Worm (Caenorhabditis elegans) whole organism, L3 larva: ENCODE measurements around the gene vit-1.

Experiments used
- R02D3.7 ChIP-seq: fragments of 150-350 bp; optimal IDR thresholded peaks from 2 replicates; lab custom pipeline; 2014; ENCODE audit warnings: missing biosample characterization, missing genetic modification characterization
- ZK546.5 ChIP-seq: sonication (generic microtip); optimal IDR thresholded peaks from 2 replicates; lab custom pipeline; 2017; ENCODE audit warnings: missing biosample characterization, missing genetic modification characterization
- aly-2 ChIP-seq: fragments of 150-350 bp; optimal IDR thresholded peaks from 2 replicates; lab custom pipeline; 2014; ENCODE audit warnings: missing biosample characterization, missing genetic modification characterization
- ama-1 ChIP-seq: fragments of 150-350 bp; optimal IDR thresholded peaks from 2 replicates; lab custom pipeline; 2018
- ceh-16 ChIP-seq: sonication (generic microtip); optimal IDR thresholded peaks from 2 replicates; lab custom pipeline; 2017; ENCODE audit warnings: missing biosample characterization, missing genetic modification characterization
- ceh-28 ChIP-seq: fragments of 150-350 bp; optimal IDR thresholded peaks from 2 replicates; lab custom pipeline; 2014; ENCODE audit warnings: missing biosample characterization, missing genetic modification reagents, missing genetic modification characterization
- ceh-82 ChIP-seq: fragments of 150-350 bp; optimal IDR thresholded peaks from 2 replicates; lab custom pipeline; 2014; ENCODE audit warnings: missing biosample characterization, missing genetic modification characterization
- daf-12 ChIP-seq: fragments of 150-350 bp; optimal IDR thresholded peaks from 2 replicates; lab custom pipeline; 2014; ENCODE audit warnings: missing biosample characterization, missing genetic modification reagents, missing genetic modification characterization
- egl-27 ChIP-seq: sonication (generic microtip); optimal IDR thresholded peaks from 4 replicates; lab custom pipeline; 2017; ENCODE audit warnings: missing biosample characterization, missing genetic modification reagents, missing genetic modification characterization
- egl-5 ChIP-seq: fragments of 150-350 bp; optimal IDR thresholded peaks from 2 replicates; lab custom pipeline; 2017; ENCODE audit warnings: missing biosample characterization, missing genetic modification reagents, missing genetic modification characterization, inconsistent platforms
- elt-1 ChIP-seq: fragments of 150-350 bp; optimal IDR thresholded peaks from 2 replicates; lab custom pipeline; 2014; ENCODE audit warnings: missing biosample characterization, missing genetic modification characterization
- elt-2 ChIP-seq: sonication (generic microtip); optimal IDR thresholded peaks from 2 replicates; lab custom pipeline; 2016; ENCODE audit warnings: missing genetic modification reagents, mild to moderate bottlenecking, missing genetic modification characterization, missing compliant biosample characterization
- elt-3 ChIP-seq, 3 experiments: fragments of 150-350 bp in 1 of 3; sonication (generic microtip) in 2 of 3; optimal IDR thresholded peaks; 2 replicates in 2 of 3; 4 replicates in 1 of 3; lab custom pipeline; 2014 to 2017; ENCODE audit warnings: missing biosample characterization in 3 of 3, missing genetic modification characterization in 3 of 3
- eor-1 ChIP-seq, 2 experiments: fragments of 150-350 bp; optimal IDR thresholded peaks; 2 replicates each; lab custom pipeline; 2014 to 2018; ENCODE audit warnings: missing biosample characterization in 2 of 2, missing genetic modification characterization in 2 of 2
- fos-1 ChIP-seq: fragments of 150-350 bp; optimal IDR thresholded peaks from 2 replicates; lab custom pipeline; 2014; ENCODE audit warnings: missing biosample characterization, missing genetic modification characterization
- hmg-11 ChIP-seq: sonication (generic microtip); optimal IDR thresholded peaks from 2 replicates; lab custom pipeline; 2016; ENCODE audit warnings: missing genetic modification characterization, missing compliant biosample characterization
- jun-1 ChIP-seq: fragments of 150-350 bp; optimal IDR thresholded peaks from 2 replicates; lab custom pipeline; 2014; ENCODE audit warnings: missing biosample characterization, missing genetic modification reagents, missing genetic modification characterization
- lin-15B ChIP-seq: fragments of 150-350 bp; optimal IDR thresholded peaks from 2 replicates; lab custom pipeline; 2014; ENCODE audit warnings: missing biosample characterization, missing genetic modification characterization
- lin-39 ChIP-seq: fragments of 150-350 bp; optimal IDR thresholded peaks from 2 replicates; lab custom pipeline; 2018; ENCODE audit warnings: missing biosample characterization, missing genetic modification reagents, missing genetic modification characterization
- lsy-12 ChIP-seq: sonication (generic microtip); optimal IDR thresholded peaks from 2 replicates; lab custom pipeline; 2016; ENCODE audit warnings: mild to moderate bottlenecking, missing genetic modification characterization, missing compliant biosample characterization
- mml-1 ChIP-seq: fragments of 150-350 bp; sonication (generic microtip); optimal IDR thresholded peaks from 3 replicates; lab custom pipeline; 2014; ENCODE audit warnings: missing biosample characterization, missing genetic modification characterization
- nfya-1 ChIP-seq: sonication (generic microtip); optimal IDR thresholded peaks from 2 replicates; lab custom pipeline; 2017; ENCODE audit warnings: missing genetic modification characterization, mild to moderate bottlenecking, missing compliant biosample characterization, antibody characterized with exemption, moderate library complexity; ENCODE audit not compliant: insufficient read depth
- nhr-11 ChIP-seq: fragments of 150-350 bp; optimal IDR thresholded peaks from 2 replicates; lab custom pipeline; 2014; ENCODE audit warnings: missing biosample characterization, missing genetic modification characterization
- nhr-12 ChIP-seq: fragments of 150-350 bp; optimal IDR thresholded peaks from 2 replicates; lab custom pipeline; 2014; ENCODE audit warnings: missing biosample characterization, missing genetic modification characterization
- nhr-23 ChIP-seq: fragments of 150-350 bp; optimal IDR thresholded peaks from 2 replicates; lab custom pipeline; 2014; ENCODE audit warnings: missing biosample characterization, missing genetic modification reagents, missing genetic modification characterization
- nhr-237 ChIP-seq: fragments of 150-350 bp; optimal IDR thresholded peaks from 2 replicates; lab custom pipeline; 2014; ENCODE audit warnings: missing biosample characterization, missing genetic modification characterization
- nhr-28 ChIP-seq: fragments of 150-350 bp; optimal IDR thresholded peaks from 2 replicates; lab custom pipeline; 2014; ENCODE audit warnings: missing biosample characterization, missing genetic modification characterization
- nhr-43 ChIP-seq: sonication (generic microtip); optimal IDR thresholded peaks from 2 replicates; lab custom pipeline; 2016; ENCODE audit warnings: mild to moderate bottlenecking, missing genetic modification characterization, missing compliant biosample characterization; ENCODE audit not compliant: poor library complexity, severe bottlenecking
- nhr-67 ChIP-seq: fragments of 150-350 bp; optimal IDR thresholded peaks from 2 replicates; lab custom pipeline; 2014; ENCODE audit warnings: missing biosample characterization, missing genetic modification characterization
- nhr-76 ChIP-seq: fragments of 150-350 bp; sonication (generic microtip); optimal IDR thresholded peaks from 5 replicates; lab custom pipeline; 2014; ENCODE audit warnings: missing biosample characterization, missing genetic modification characterization
- nhr-77 ChIP-seq: fragments of 150-350 bp; optimal IDR thresholded peaks from 2 replicates; lab custom pipeline; 2014; ENCODE audit warnings: missing biosample characterization, missing genetic modification characterization
- pha-4 ChIP-seq: fragments of 150-350 bp; optimal IDR thresholded peaks from 2 replicates; lab custom pipeline; 2014; ENCODE audit warnings: missing biosample characterization, missing genetic modification reagents, missing genetic modification characterization
- pqm-1 ChIP-seq: fragments of 150-350 bp; optimal IDR thresholded peaks from 2 replicates; lab custom pipeline; 2017; ENCODE audit warnings: missing biosample characterization, missing genetic modification characterization, inconsistent platforms
- skn-1 ChIP-seq: fragments of 150-350 bp; optimal IDR thresholded peaks from 2 replicates; lab custom pipeline; 2014; ENCODE audit warnings: missing biosample characterization, missing genetic modification characterization
- snpc-4 ChIP-seq: fragments of 150-350 bp; optimal IDR thresholded peaks from 2 replicates; lab custom pipeline; 2014; ENCODE audit warnings: missing biosample characterization, missing genetic modification characterization
- tbx-2 ChIP-seq: sonication (generic microtip); optimal IDR thresholded peaks from 2 replicates; lab custom pipeline; 2016; ENCODE audit warnings: mild to moderate bottlenecking, missing genetic modification characterization, missing compliant biosample characterization
- unc-39 ChIP-seq: sonication (generic microtip); optimal IDR thresholded peaks from 4 replicates; lab custom pipeline; 2017; ENCODE audit warnings: missing biosample characterization, missing genetic modification characterization
- unc-62 ChIP-seq: fragments of 150-350 bp; sonication (generic microtip); optimal IDR thresholded peaks from 4 replicates; lab custom pipeline; 2014; ENCODE audit warnings: missing biosample characterization, missing genetic modification reagents, missing genetic modification characterization
- zag-1 ChIP-seq: fragments of 150-350 bp; optimal IDR thresholded peaks from 2 replicates; lab custom pipeline; 2014; ENCODE audit warnings: missing biosample characterization, missing genetic modification characterization
- ztf-11 ChIP-seq: fragments of 150-350 bp; optimal IDR thresholded peaks from 2 replicates; lab custom pipeline; 2014; ENCODE audit warnings: missing biosample characterization, missing genetic modification characterization
- ztf-4 ChIP-seq: fragments of 150-350 bp; optimal IDR thresholded peaks from 2 replicates; lab custom pipeline; 2014; ENCODE audit warnings: missing biosample characterization, missing genetic modification characterization

The vit-1 gene

ce11 chrX:7715463-7715862 lies 12.2 kb upstream of the vit-1 start:
- no peak for TF ChIP-seq nhr-12 (tag; lab: Kevin White, UChicago)
- no peak for TF ChIP-seq nhr-237
- TF ChIP-seq lsy-12 (tag; lab: Kevin White, UChicago), result no peak
- TF ChIP-seq snpc-4 (tag; lab: Kevin White, UChicago), result no peak
- TF ChIP-seq mml-1 (tag; lab: Kevin White, UChicago), result no peak
- no peak for TF ChIP-seq egl-27 (tag; lab: Kevin White, UChicago)
- TF ChIP-seq pha-4 (tag; lab: Kevin White, UChicago), result no peak

- TF ChIP-seq unc-39 (tag; lab: Kevin White, UChicago) (no peak), egl-27 (tag; lab: Kevin White, UChicago) (no peak), ceh-82 (tag; lab: Kevin White, UChicago) (no peak), nhr-43 (no peak), nhr-76 (tag; lab: Kevin White, UChicago) (no peak), egl-5 (tag; lab: Kevin White, UChicago) (no peak), mml-1 (tag; lab: Kevin White, UChicago) (no peak), nhr-237 (no peak)
Observed at ce11 chrX:7718972-7719371, 8.7 kb upstream of the vit-1 start, which contains the start of gene K09F5.6. TSS of gene K09F5.6 (plus strand) at chrX:7719272.

- TF ChIP-seq ZK546.5 (tag; lab: Kevin White, UChicago) (no peak), mml-1 (tag; lab: Kevin White, UChicago) (no peak), aly-2 (no peak)
Observed at ce11 chrX:7720565-7720964, 7.1 kb upstream of the vit-1 start.

- no peak for TF ChIP-seq pha-4 (tag; lab: Kevin White, UChicago)
- TF ChIP-seq nhr-11 (tag; lab: Kevin White, UChicago), result no peak
- TF ChIP-seq nhr-77 (tag; lab: Kevin White, UChicago), result no peak
- TF ChIP-seq nhr-12 (tag; lab: Kevin White, UChicago), result no peak
- no peak for TF ChIP-seq lin-15B
- no peak for TF ChIP-seq nhr-76 (tag; lab: Kevin White, UChicago)
- no peak for TF ChIP-seq ZK546.5 (tag; lab: Kevin White, UChicago)
- TF ChIP-seq ceh-16 (tag; lab: Kevin White, UChicago), result no peak
- no peak for TF ChIP-seq lsy-12 (tag; lab: Kevin White, UChicago)
Observed at ce11 chrX:7724099-7724498, 3.6 kb upstream of the vit-1 start.

- no peak for TF ChIP-seq egl-5 (tag; lab: Kevin White, UChicago)
- TF ChIP-seq lin-39 (tag; lab: Kevin White, UChicago), result no peak
- no peak for TF ChIP-seq nhr-23
- no peak for TF ChIP-seq ceh-82 (tag; lab: Kevin White, UChicago)
- TF ChIP-seq snpc-4 (tag; lab: Kevin White, UChicago), result no peak
- no peak for TF ChIP-seq mml-1 (tag; lab: Kevin White, UChicago)
- no peak for TF ChIP-seq nhr-67
- peak; percentile 99 for TF ChIP-seq elt-2
- no peak for TF ChIP-seq nhr-43
- TF ChIP-seq ztf-11, result no peak
- no peak for TF ChIP-seq nhr-11 (tag; lab: Kevin White, UChicago)
- TF ChIP-seq unc-62 (GFP tag; lab: Kevin White, UChicago), result no peak
- TF ChIP-seq aly-2, result no peak
- TF ChIP-seq ama-1 (lab: Kevin White, UChicago), result no peak
- no peak for TF ChIP-seq daf-12 (tag; lab: Kevin White, UChicago)
- TF ChIP-seq jun-1 (tag; lab: Kevin White, UChicago), result peak; percentile 77
- TF ChIP-seq lsy-12 (tag; lab: Kevin White, UChicago), result no peak
- TF ChIP-seq elt-3 (tag; optimal IDR thresholded peaks at IDR 0.05; lab: Kevin White, UChicago), result no peak
- no peak for TF ChIP-seq nhr-76 (tag; lab: Kevin White, UChicago)
- no peak for TF ChIP-seq hmg-11 (tag; lab: Kevin White, UChicago)
- no peak for TF ChIP-seq ceh-28 (tag; lab: Kevin White, UChicago)
- no peak for TF ChIP-seq fos-1
- TF ChIP-seq elt-1 (tag; lab: Kevin White, UChicago), result no peak
- no peak for TF ChIP-seq zag-1
- no peak for TF ChIP-seq tbx-2 (tag; lab: Kevin White, UChicago)
- no peak for TF ChIP-seq nhr-28 (tag; lab: Kevin White, UChicago)
- no peak for TF ChIP-seq R02D3.7
- no peak for TF ChIP-seq egl-27 (tag; lab: Kevin White, UChicago)
- peak; percentile 22 for TF ChIP-seq skn-1 (tag; lab: Kevin White, UChicago)
- TF ChIP-seq pqm-1 (tag; lab: Kevin White, UChicago), result peak; percentile 97
- no peak for TF ChIP-seq eor-1 (tag; optimal IDR thresholded peaks at IDR 0.05; lab: Kevin White, UChicago)
- TF ChIP-seq pha-4 (tag; lab: Kevin White, UChicago), result peak; percentile 20
- TF ChIP-seq ztf-4 (tag; lab: Kevin White, UChicago), result no peak
- TF ChIP-seq nfya-1 (tag; lab: Kevin White, UChicago), result no peak
Observed at ce11 chrX:7725615-7726014, 2.1 kb upstream of the vit-1 start, which contains the start of gene spp-14. TSS of gene spp-14 (plus strand) at chrX:7725979.
